In genomic region chrX:11400467-11401184, ce11 we compare ENCODE assay signal across 1 worm cellular context.
A peak's percentile ranks its signal among the peaks of the same experiment; 100 is the strongest.
TF ChIP-seq lines count a peak whose summit lies in the region.

No protein-coding gene starts in this region.

TF ChIP-seq in whole organism, L4 larva, 104 proteins besides CTCF, POLR2A, EP300 and RAD21 (continued from another document):
- TF ChIP-seq unc-62 (GFP tag; optimal IDR thresholded peaks at IDR 0.05 in 1 of 2; lab: Kevin White, UChicago) (no peak), unc-62 (tag; optimal IDR thresholded peaks at IDR 0.05; lab: Kevin White, UChicago) (no peak), daf-8 (GFP tag; IDR thresholded peaks at IDR 0.05; lab: Robert Waterston, UW) (no peak), F26F4.8 (GFP tag; conservative IDR thresholded peaks at IDR 0.05; lab: Robert Waterston, UW) (no peak), ces-1 (GFP tag; optimal IDR thresholded peaks at IDR 0.05; lab: Kevin White, UChicago) (no peak), hmg-1.1 (GFP tag; IDR thresholded peaks at IDR 0.05; lab: Robert Waterston, UW) (no peak), spr-3 (GFP tag; optimal IDR thresholded peaks at IDR 0.05; lab: Kevin White, UChicago) (no peak), T26A8.4 (GFP tag; IDR thresholded peaks at IDR 0.05; lab: Robert Waterston, UW) (no peak), ZK546.5 (tag; optimal IDR thresholded peaks at IDR 0.05; lab: Kevin White, UChicago) (no peak), php-3 (GFP tag; IDR thresholded peaks at IDR 0.05; lab: Robert Waterston, UW) (no peak), nhr-41 (GFP tag; IDR thresholded peaks at IDR 0.05; lab: Robert Waterston, UW) (no peak), nhr-28 (tag; optimal IDR thresholded peaks at IDR 0.05; lab: Kevin White, UChicago) (peak; percentile 73), arid-1 (GFP tag; conservative IDR thresholded peaks at IDR 0.05; lab: Robert Waterston, UW) (no peak), ama-1 (optimal IDR thresholded peaks at IDR 0.05; lab: Kevin White, UChicago) (no peak)
